Worm (Caenorhabditis elegans): ENCODE measurements around the gene lge-1.

Gene lge-1

DNA sequence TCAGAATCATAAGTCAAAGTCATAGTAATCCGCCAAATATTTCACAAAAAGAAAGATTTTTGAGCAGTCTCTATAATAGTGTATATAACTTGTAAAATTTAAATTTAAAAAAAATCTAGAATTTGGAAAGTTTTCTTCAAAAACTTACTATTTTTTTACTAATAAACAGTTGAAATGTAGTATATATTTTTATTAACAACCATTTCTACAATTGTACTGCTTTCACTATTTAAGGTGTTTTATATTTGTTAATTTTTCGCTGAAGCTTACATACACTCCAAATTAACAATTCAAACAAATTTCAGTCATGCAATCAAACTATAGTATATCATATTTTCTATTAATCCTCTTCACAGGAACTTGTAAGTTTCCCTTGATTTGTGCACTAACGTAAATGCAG lies at the start of gene lge-1:
Gene lge-1 (plus strand): TSS at position 301 of the 400 bp plus-strand sequence.
- TF ChIP-seq ama-1 (optimal IDR thresholded peaks at IDR 0.05) (no peak), mdl-1 (tag; optimal IDR thresholded peaks at IDR 0.05) (no peak)

DNA sequence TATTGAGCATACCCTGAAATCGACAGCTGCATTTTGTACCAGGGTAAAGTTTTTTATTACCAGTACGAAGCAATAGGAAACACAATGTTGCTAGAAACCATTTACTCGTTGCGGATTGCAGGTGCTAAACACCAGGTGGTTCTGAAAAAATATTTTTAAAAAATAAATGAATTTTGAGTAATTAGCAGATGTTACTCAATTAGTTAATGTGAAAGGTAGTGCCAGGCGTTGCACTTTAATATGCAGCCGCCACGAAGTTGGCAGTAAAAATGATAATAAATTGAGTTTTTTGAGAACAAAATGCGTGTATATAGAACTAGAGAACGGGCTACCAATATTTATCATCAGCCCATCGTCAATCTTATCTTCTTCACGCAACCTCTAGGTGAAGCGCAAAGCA lies 46.7 kb upstream of the lge-1 start, which contains the start of gene nstp-9:
Gene nstp-9 (minus strand): TSS at position 101 of the 400 bp plus-strand sequence.
- TF ChIP-seq lin-29 (GFP tag; IDR thresholded peaks at IDR 0.05) = no peak
- TF ChIP-seq nhr-111 (GFP tag; optimal IDR thresholded peaks at IDR 0.05) = no peak
- TF ChIP-seq zfp-2 (tag; optimal IDR thresholded peaks at IDR 0.05) = no peak

DNA sequence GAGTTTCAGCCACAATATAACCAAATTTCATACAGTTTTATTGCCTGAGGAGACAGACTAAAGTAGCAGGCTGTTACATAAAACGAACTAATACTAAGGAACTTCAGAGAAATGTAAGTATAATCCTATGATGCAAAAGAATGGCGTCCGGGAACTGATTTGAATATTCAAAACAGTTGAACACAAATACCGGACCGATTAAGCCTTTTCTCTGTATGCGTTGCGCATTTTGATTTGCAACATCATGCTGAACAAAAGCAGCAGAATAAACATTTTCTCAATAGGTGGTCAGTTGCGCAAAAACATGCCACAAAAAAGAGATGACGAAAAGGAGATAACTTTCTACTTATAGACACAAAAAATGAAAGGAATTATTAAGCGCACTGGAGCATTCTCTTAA lies 42.3 kb upstream of the lge-1 start:
- peak in 1 of 2 experiments; percentile 95 for TF ChIP-seq unc-62 (GFP tag; optimal IDR thresholded peaks at IDR 0.05 in 1 of 2)
- no peak for TF ChIP-seq unc-62 (tag; optimal IDR thresholded peaks at IDR 0.05)
- no peak for TF ChIP-seq nhr-111 (GFP tag; optimal IDR thresholded peaks at IDR 0.05)

DNA sequence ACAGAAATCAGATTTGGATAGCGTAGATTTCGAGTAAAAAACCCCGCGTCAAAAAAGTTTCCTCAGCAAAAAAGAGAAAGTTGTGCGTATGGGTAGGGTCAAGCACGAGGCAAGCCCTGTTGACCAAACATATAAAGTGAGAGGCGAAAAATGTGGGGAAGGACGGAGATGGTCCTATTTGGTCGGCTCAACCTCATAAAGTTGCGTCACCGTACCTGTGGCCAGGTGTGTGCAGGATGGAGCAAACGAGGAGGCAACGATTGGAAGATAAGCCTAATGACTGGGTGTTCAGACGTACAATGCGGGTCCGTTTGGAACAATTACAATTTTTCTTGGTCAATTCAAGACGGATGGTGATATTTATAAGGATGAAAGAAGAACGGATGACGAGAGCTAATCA lies 39.2 kb upstream of the lge-1 start:
- TF ChIP-seq D1046.2 (GFP tag; IDR thresholded peaks at IDR 0.05) = no peak
- no peak for TF ChIP-seq tag-97 (GFP tag; IDR thresholded peaks at IDR 0.05)
- no peak for TF ChIP-seq lsy-2 (tag; optimal IDR thresholded peaks at IDR 0.05)
- no peak for TF ChIP-seq daf-12 (tag; optimal IDR thresholded peaks at IDR 0.05)
- TF ChIP-seq ZK546.5 (tag; optimal IDR thresholded peaks at IDR 0.05) = no peak
- TF ChIP-seq sdz-12 (GFP tag; optimal IDR thresholded peaks at IDR 0.05) = no peak
- no peak for TF ChIP-seq dmd-9 (GFP tag; IDR thresholded peaks at IDR 0.05)
- no peak for TF ChIP-seq set-16 (GFP tag; IDR thresholded peaks at IDR 0.05)
- TF ChIP-seq lin-15B (tag; optimal IDR thresholded peaks at IDR 0.05) = no peak
- TF ChIP-seq vab-7 (GFP tag; IDR thresholded peaks at IDR 0.05) = no peak
- no peak for TF ChIP-seq nhr-111 (GFP tag; optimal IDR thresholded peaks at IDR 0.05)
- no peak for TF ChIP-seq rbr-2 (tag; optimal IDR thresholded peaks at IDR 0.05)
- TF ChIP-seq nhr-237 (tag; optimal IDR thresholded peaks at IDR 0.05) = no peak
- no peak for TF ChIP-seq snpc-4 (tag; optimal IDR thresholded peaks at IDR 0.05)
- TF ChIP-seq spr-1 (tag; optimal IDR thresholded peaks at IDR 0.05) = no peak
- TF ChIP-seq ZK337.2 (GFP tag; IDR thresholded peaks at IDR 0.05) = no peak
- TF ChIP-seq ceh-82 (tag; optimal IDR thresholded peaks at IDR 0.05) = no peak
- no peak for TF ChIP-seq lin-13 (GFP tag; optimal IDR thresholded peaks at IDR 0.05)
- no peak for TF ChIP-seq hif-1 (tag; optimal IDR thresholded peaks at IDR 0.05)

DNA sequence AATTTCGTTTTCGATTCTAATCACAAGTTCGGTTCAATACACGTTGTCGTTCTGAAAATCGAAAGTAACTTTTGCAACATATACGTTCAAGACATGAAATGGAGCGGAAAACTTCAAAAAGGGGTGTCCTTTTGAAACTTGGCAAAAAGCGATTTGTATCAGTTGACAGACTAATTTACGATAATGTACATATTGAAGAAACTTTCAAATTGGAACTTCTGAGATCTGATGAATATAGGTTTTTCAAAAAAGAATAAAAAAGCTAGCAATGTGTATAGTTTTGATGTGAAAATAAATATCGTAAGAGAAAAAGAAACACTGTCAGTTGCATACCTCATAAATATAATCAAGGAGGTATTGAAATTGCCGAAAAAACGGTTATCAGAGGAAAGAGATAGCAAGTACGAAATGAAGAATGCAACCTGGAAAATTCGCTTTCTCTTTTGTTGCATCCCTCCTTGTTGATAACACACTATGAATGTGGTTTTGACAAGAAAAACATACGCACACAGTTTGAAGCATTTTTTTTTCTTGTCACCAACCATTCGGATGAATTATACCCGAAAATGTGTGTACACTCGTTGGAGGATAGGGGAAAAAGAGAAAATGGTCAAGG lies 37.3 kb upstream of the lge-1 start, which contains the start of gene dgn-1:
Gene dgn-1 (minus strand): TSS at position 51 of the 616 bp plus-strand sequence.
- peak; percentile 30 for TF ChIP-seq pqm-1 (tag; optimal IDR thresholded peaks at IDR 0.05)
- peak; percentile 27 for TF ChIP-seq hlh-11 (tag; optimal IDR thresholded peaks at IDR 0.05)
- 0 out of 2 replicates have a peak, but pooled peaks have one; percentile 12 for TF ChIP-seq dmd-6 (GFP tag; IDR thresholded peaks at IDR 0.05)
- TF ChIP-seq nhr-28 (tag; optimal IDR thresholded peaks at IDR 0.05) = peak; percentile 42
- TF ChIP-seq aha-1 (tag) = peak; percentile 47
- TF ChIP-seq lsy-2 (tag; optimal IDR thresholded peaks at IDR 0.05) = no peak
- no peak for TF ChIP-seq ces-1 (GFP tag; optimal IDR thresholded peaks at IDR 0.05)
- TF ChIP-seq sdz-12 (GFP tag; optimal IDR thresholded peaks at IDR 0.05) = no peak

DNA sequence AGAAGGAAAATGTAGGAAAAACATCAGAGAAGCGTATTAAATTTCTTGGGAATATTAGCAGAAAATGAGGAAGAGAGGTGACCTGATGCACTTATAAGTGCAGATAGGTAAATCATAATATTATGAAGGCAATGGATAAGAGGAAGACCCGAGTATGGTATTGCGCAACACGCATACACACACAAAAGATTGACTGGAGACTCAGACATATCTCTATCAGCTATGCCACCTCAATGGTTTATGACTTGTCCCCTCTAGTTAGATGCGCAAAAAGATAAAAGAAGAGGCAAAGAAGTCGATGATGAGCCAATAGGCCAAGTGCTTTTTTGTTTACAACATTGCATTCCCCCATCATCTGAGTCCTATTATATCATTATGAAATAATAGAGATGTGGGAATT lies 34.3 kb upstream of the lge-1 start:
- TF ChIP-seq nhr-11 (tag; optimal IDR thresholded peaks at IDR 0.05) (no peak), nhr-48 (tag; optimal IDR thresholded peaks at IDR 0.05) (no peak), mxl-2 (GFP tag; conservative IDR thresholded peaks at IDR 0.05) (no peak), arid-1 (GFP tag; conservative IDR thresholded peaks at IDR 0.05) (no peak), F26F4.8 (GFP tag; conservative IDR thresholded peaks at IDR 0.05) (no peak), nhr-77 (tag; optimal IDR thresholded peaks at IDR 0.05) (no peak), Y5F2A.4 (GFP tag; optimal IDR thresholded peaks at IDR 0.05) (no peak), set-16 (GFP tag; IDR thresholded peaks at IDR 0.05) (no peak), T20F7.1 (GFP tag; optimal IDR thresholded peaks at IDR 0.05) (no peak), daf-16 (GFP tag; optimal IDR thresholded peaks at IDR 0.05) (no peak), daf-16 (tag; optimal IDR thresholded peaks at IDR 0.05) (no peak), attf-4 (tag; optimal IDR thresholded peaks at IDR 0.05) (no peak), php-3 (GFP tag; IDR thresholded peaks at IDR 0.05) (no peak), nhr-42 (GFP tag; IDR thresholded peaks at IDR 0.05) (no peak), F37D6.2 (tag; optimal IDR thresholded peaks at IDR 0.05) (no peak)

Measured in whole organism, L4 larva.